Fruit fly (Drosophila melanogaster) whole organism, pupa: ENCODE data around the gene CG33159.
A peak's percentile ranks its signal among the peaks of the same experiment; 100 is the strongest.

Experiments used
- CG10348 ChIP-seq: fragments of 200-800 bp; sonication (Bioruptor generic); IDR thresholded peaks from 2 replicates; pipeline ENCODE4 v1.3.6; 2022; ENCODE audit warnings: missing biosample characterization, missing genetic modification characterization
- CG13204 ChIP-seq: fragments of 200-800 bp; sonication (Bioruptor generic); optimal IDR thresholded peaks from 2 replicates; lab custom pipeline; 2018; ENCODE audit warnings: missing biosample characterization, mild to moderate bottlenecking, missing genetic modification characterization, moderate library complexity
- CG14655 ChIP-seq: fragments of 200-800 bp; sonication (Bioruptor generic); optimal IDR thresholded peaks from 3 replicates; lab custom pipeline; 2017; ENCODE audit warnings: mild to moderate bottlenecking, missing biosample characterization, missing genetic modification reagents, missing genetic modification characterization
- CG15710 ChIP-seq: fragments of 200-800 bp; sonication (Bioruptor generic); optimal IDR thresholded peaks from 2 replicates; lab custom pipeline; 2018; ENCODE audit warnings: missing biosample characterization, mild to moderate bottlenecking, missing genetic modification characterization, moderate library complexity
- CG17806 ChIP-seq: fragments of 200-800 bp; sonication (Bioruptor generic); optimal IDR thresholded peaks from 2 replicates; lab custom pipeline; 2018; ENCODE audit warnings: missing biosample characterization, mild to moderate bottlenecking, missing genetic modification characterization, moderate library complexity
- CG32121 ChIP-seq: fragments of 200-800 bp; sonication (Bioruptor generic); IDR thresholded peaks from 2 replicates; pipeline ENCODE4 v1.3.6; 2022; ENCODE audit warnings: missing biosample characterization, missing genetic modification characterization
- CG34367 ChIP-seq: fragments of 200-800 bp; sonication (Bioruptor generic); optimal IDR thresholded peaks from 2 replicates; lab custom pipeline; 2018; ENCODE audit warnings: missing biosample characterization, mild to moderate bottlenecking, missing genetic modification characterization
- CG4496 ChIP-seq: fragments of 200-800 bp; sonication (Bioruptor generic); IDR thresholded peaks from 3 replicates; pipeline ENCODE4 v1.3.6; 2022; ENCODE audit warnings: missing biosample characterization, missing genetic modification characterization
- CG8159 ChIP-seq: fragments of 200-800 bp; sonication (Bioruptor generic); optimal IDR thresholded peaks from 3 replicates; lab custom pipeline; 2018; ENCODE audit warnings: missing biosample characterization, mild to moderate bottlenecking, missing genetic modification characterization, moderate library complexity
- EcR ChIP-seq: fragments of 200-800 bp; sonication (Bioruptor generic); optimal IDR thresholded peaks from 3 replicates; lab custom pipeline; 2019; ENCODE audit warnings: missing biosample characterization, missing genetic modification characterization, mild to moderate bottlenecking, moderate library complexity, missing genetic modification reagents
- Pif1B ChIP-seq: fragments of 200-800 bp; sonication (Bioruptor generic); optimal IDR thresholded peaks from 3 replicates; lab custom pipeline; 2016; ENCODE audit warnings: missing biosample characterization, missing genetic modification characterization
- Snoo ChIP-seq: fragments of 200-800 bp; sonication (Bioruptor generic); optimal IDR thresholded peaks from 3 replicates; lab custom pipeline; 2017; ENCODE audit warnings: missing biosample characterization, mild to moderate bottlenecking, missing genetic modification characterization, inconsistent platforms
- fd96Ca ChIP-seq: fragments of 200-800 bp; sonication (Bioruptor generic); IDR thresholded peaks from 3 replicates; pipeline ENCODE4 v1.3.6; 2022; ENCODE audit warnings: missing biosample characterization, missing genetic modification characterization
- rn ChIP-seq: fragments of 200-800 bp; sonication (Bioruptor generic); IDR thresholded peaks from 2 replicates; pipeline ENCODE4 v1.3.6; 2022; ENCODE audit warnings: missing biosample characterization, missing genetic modification characterization

dm6 chr3L:3226458-3226783, 22.2 kb upstream of the CG33159 start:
- TF ChIP-seq Snoo (tag; lab: Kevin White, UChicago) (no peak), CG4496 (GFP tag; lab: Robert Waterston, UW) (no peak), CG10348 (GFP tag; lab: Robert Waterston, UW) (no peak), Pif1B (GFP tag; lab: Kevin White, UChicago) (no peak), CG14655 (no peak), CG15710 (tag; lab: Kevin White, UChicago) (no peak), CG32121 (GFP tag; lab: Robert Waterston, UW) (0 out of 2 replicates have a peak, but pooled peaks have one; percentile 0), CG34367 (no peak), EcR (no peak), CG8159 (tag; lab: Kevin White, UChicago) (no peak), CG13204 (GFP tag; lab: Kevin White, UChicago) (no peak), rn (GFP tag; lab: Robert Waterston, UW) (no peak), CG17806 (tag; lab: Kevin White, UChicago) (no peak), fd96Ca (GFP tag; lab: Robert Waterston, UW) (no peak)
